Fruit fly (Drosophila melanogaster): ENCODE results near the gene prt.

prt gene

dm6 chr3R:23685955-23686354 lies 12.9 kb downstream of the prt start, which contains the start of gene SPE:
TSS of gene SPE (plus strand) at chr3R:23686255.
- no peak for TF ChIP-seq Dll (optimal IDR thresholded peaks at IDR 0.05)
- no peak for TF ChIP-seq psq (optimal IDR thresholded peaks at IDR 0.05)
- TF ChIP-seq usp (GFP tag; optimal IDR thresholded peaks at IDR 0.05) = no peak
- no peak for TF ChIP-seq EcR (GFP tag; optimal IDR thresholded peaks at IDR 0.05)
- TF ChIP-seq pan (optimal IDR thresholded peaks at IDR 0.05) = no peak
- TF ChIP-seq CG8478 (optimal IDR thresholded peaks at IDR 0.05) = no peak

- TF ChIP-seq EcR (GFP tag; optimal IDR thresholded peaks at IDR 0.05) = no peak
- TF ChIP-seq Dll (optimal IDR thresholded peaks at IDR 0.05) = no peak
- TF ChIP-seq CG8478 (optimal IDR thresholded peaks at IDR 0.05) = no peak
- TF ChIP-seq psq (optimal IDR thresholded peaks at IDR 0.05) = no peak
- TF ChIP-seq pan (optimal IDR thresholded peaks at IDR 0.05) = no peak
- TF ChIP-seq usp (GFP tag; optimal IDR thresholded peaks at IDR 0.05) = no peak
Observed at dm6 chr3R:23683757-23684156, 15.1 kb downstream of the prt start, which contains the start of gene CG18754. TSS of gene CG18754 (plus strand) at chr3R:23684057.

dm6 chr3R:23682203-23682602 lies 16.6 kb downstream of the prt start, which contains the start of gene CG16710:
TSS of gene CG16710 (plus strand) at chr3R:23682503.
- TF ChIP-seq EcR (GFP tag; optimal IDR thresholded peaks at IDR 0.05) (no peak), pan (optimal IDR thresholded peaks at IDR 0.05) (no peak), psq (optimal IDR thresholded peaks at IDR 0.05) (no peak), Dll (optimal IDR thresholded peaks at IDR 0.05) (no peak), CG8478 (optimal IDR thresholded peaks at IDR 0.05) (no peak), usp (GFP tag; optimal IDR thresholded peaks at IDR 0.05) (no peak)

- no peak for TF ChIP-seq pan (optimal IDR thresholded peaks at IDR 0.05)
- no peak for TF ChIP-seq CG8478 (optimal IDR thresholded peaks at IDR 0.05)
- TF ChIP-seq EcR (GFP tag; optimal IDR thresholded peaks at IDR 0.05) = no peak
- no peak for TF ChIP-seq psq (optimal IDR thresholded peaks at IDR 0.05)
- TF ChIP-seq Dll (optimal IDR thresholded peaks at IDR 0.05) = no peak
- TF ChIP-seq usp (GFP tag; optimal IDR thresholded peaks at IDR 0.05) = no peak
Observed at dm6 chr3R:23679911-23680336, 18.9 kb downstream of the prt start, which contains the start of gene eIF3d1. TSS of gene eIF3d1 (plus strand) at chr3R:23680039.

- TF ChIP-seq psq (optimal IDR thresholded peaks at IDR 0.05) (no peak), EcR (GFP tag; optimal IDR thresholded peaks at IDR 0.05) (no peak), Dll (optimal IDR thresholded peaks at IDR 0.05) (no peak), usp (GFP tag; optimal IDR thresholded peaks at IDR 0.05) (no peak), pan (optimal IDR thresholded peaks at IDR 0.05) (no peak), CG8478 (optimal IDR thresholded peaks at IDR 0.05) (no peak)
Observed at dm6 chr3R:23678349-23679193, 20.3 kb downstream of the prt start, which contains the start of gene GILT2. TSS of gene GILT2 (plus strand) at chr3R:23678895.

dm6 chr3R:23677058-23677457 lies 21.8 kb downstream of the prt start, which contains the start of gene GILT3:
TSS of gene GILT3 (plus strand) at chr3R:23677358.
- TF ChIP-seq CG8478 (optimal IDR thresholded peaks at IDR 0.05) = no peak
- no peak for TF ChIP-seq EcR (GFP tag; optimal IDR thresholded peaks at IDR 0.05)
- no peak for TF ChIP-seq pan (optimal IDR thresholded peaks at IDR 0.05)
- TF ChIP-seq usp (GFP tag; optimal IDR thresholded peaks at IDR 0.05) = no peak

dm6 chr3R:23675646-23676045 lies 23.2 kb downstream of the prt start:
- TF ChIP-seq Dll (optimal IDR thresholded peaks at IDR 0.05) = no peak
- TF ChIP-seq psq (optimal IDR thresholded peaks at IDR 0.05) = no peak
- TF ChIP-seq usp (GFP tag; optimal IDR thresholded peaks at IDR 0.05) = no peak
- no peak for TF ChIP-seq pan (optimal IDR thresholded peaks at IDR 0.05)
- TF ChIP-seq CG8478 (optimal IDR thresholded peaks at IDR 0.05) = no peak
- no peak for TF ChIP-seq EcR (GFP tag; optimal IDR thresholded peaks at IDR 0.05)

dm6 chr3R:23674369-23674768 lies 24.5 kb downstream of the prt start:
- TF ChIP-seq usp (GFP tag; optimal IDR thresholded peaks at IDR 0.05) (no peak), psq (optimal IDR thresholded peaks at IDR 0.05) (no peak), EcR (GFP tag; optimal IDR thresholded peaks at IDR 0.05) (no peak), CG8478 (optimal IDR thresholded peaks at IDR 0.05) (no peak), pan (optimal IDR thresholded peaks at IDR 0.05) (no peak), Dll (optimal IDR thresholded peaks at IDR 0.05) (no peak)

- TF ChIP-seq usp (GFP tag; optimal IDR thresholded peaks at IDR 0.05) (no peak), EcR (GFP tag; optimal IDR thresholded peaks at IDR 0.05) (no peak), psq (optimal IDR thresholded peaks at IDR 0.05) (no peak), pan (optimal IDR thresholded peaks at IDR 0.05) (no peak), Dll (optimal IDR thresholded peaks at IDR 0.05) (no peak)
Observed at dm6 chr3R:23673084-23673483, 25.7 kb downstream of the prt start.

- TF ChIP-seq Dll (optimal IDR thresholded peaks at IDR 0.05) (peak; percentile 68), psq (optimal IDR thresholded peaks at IDR 0.05) (no peak), pan (optimal IDR thresholded peaks at IDR 0.05) (peak; percentile 23), EcR (GFP tag; optimal IDR thresholded peaks at IDR 0.05) (no peak), usp (GFP tag; optimal IDR thresholded peaks at IDR 0.05) (no peak), CG8478 (optimal IDR thresholded peaks at IDR 0.05) (no peak)
Observed at dm6 chr3R:23669401-23670216, 29.2 kb downstream of the prt start, which contains the start of gene CG31145. TSS of gene CG31145 (minus strand) at chr3R:23669659.

dm6 chr3R:23668583-23668982 lies 30.2 kb downstream of the prt start:
- TF ChIP-seq Dll (optimal IDR thresholded peaks at IDR 0.05) (no peak), psq (optimal IDR thresholded peaks at IDR 0.05) (no peak), EcR (GFP tag; optimal IDR thresholded peaks at IDR 0.05) (no peak), CG8478 (optimal IDR thresholded peaks at IDR 0.05) (no peak), pan (optimal IDR thresholded peaks at IDR 0.05) (no peak), usp (GFP tag; optimal IDR thresholded peaks at IDR 0.05) (no peak)

All from whole organism.